Worm (Caenorhabditis elegans) whole organism, L4 larva: Measurements from ENCODE around the gene ZK856.6.

Source experiments
- aha-1 ChIP-seq: fragments of 150-350 bp; peaks from one replicate; lab custom pipeline; 2014; ENCODE audit warnings: missing biosample characterization, missing genetic modification characterization
- ceh-32 ChIP-seq: sonication (generic microtip); optimal IDR thresholded peaks from 2 replicates; lab custom pipeline; 2016; ENCODE audit warnings: mild to moderate bottlenecking, missing genetic modification characterization, missing compliant biosample characterization; ENCODE audit not compliant: poor library complexity
- lin-13 ChIP-seq: fragments of 150-350 bp; optimal IDR thresholded peaks from 2 replicates; lab custom pipeline; 2014; ENCODE audit warnings: missing biosample characterization, missing genetic modification reagents, missing genetic modification characterization
- lin-15B ChIP-seq: fragments of 150-350 bp; sonication (generic microtip); optimal IDR thresholded peaks from 3 replicates; lab custom pipeline; 2014; ENCODE audit warnings: missing biosample characterization, missing genetic modification characterization
- nhr-10 ChIP-seq: fragments of 150-350 bp; optimal IDR thresholded peaks from 2 replicates; lab custom pipeline; 2014; ENCODE audit warnings: missing biosample characterization, missing genetic modification characterization
- nhr-76 ChIP-seq: fragments of 150-350 bp; optimal IDR thresholded peaks from 2 replicates; lab custom pipeline; 2014; ENCODE audit warnings: missing biosample characterization, missing genetic modification characterization
- zag-1 ChIP-seq: fragments of 150-350 bp; optimal IDR thresholded peaks from 2 replicates; lab custom pipeline; 2014; ENCODE audit warnings: missing biosample characterization, missing genetic modification characterization

ce11 chrV:10239861-10240260 lies 41.4 kb downstream of the ZK856.6 start, which contains the start of gene fipr-8:
- no peak for TF ChIP-seq aha-1 (tag; lab: Kevin White, UChicago)
- no peak for TF ChIP-seq nhr-76 (tag; lab: Kevin White, UChicago)
- TF ChIP-seq lin-13, result no peak
- TF ChIP-seq nhr-10 (tag; lab: Kevin White, UChicago), result no peak
- TF ChIP-seq zag-1 (tag; lab: Kevin White, UChicago), result no peak
- TF ChIP-seq ceh-32 (tag; lab: Kevin White, UChicago), result no peak
- TF ChIP-seq lin-15B (tag; lab: Kevin White, UChicago), result no peak
